Worm (Caenorhabditis elegans): Measurements from ENCODE around the gene sqst-1.

DNA sequence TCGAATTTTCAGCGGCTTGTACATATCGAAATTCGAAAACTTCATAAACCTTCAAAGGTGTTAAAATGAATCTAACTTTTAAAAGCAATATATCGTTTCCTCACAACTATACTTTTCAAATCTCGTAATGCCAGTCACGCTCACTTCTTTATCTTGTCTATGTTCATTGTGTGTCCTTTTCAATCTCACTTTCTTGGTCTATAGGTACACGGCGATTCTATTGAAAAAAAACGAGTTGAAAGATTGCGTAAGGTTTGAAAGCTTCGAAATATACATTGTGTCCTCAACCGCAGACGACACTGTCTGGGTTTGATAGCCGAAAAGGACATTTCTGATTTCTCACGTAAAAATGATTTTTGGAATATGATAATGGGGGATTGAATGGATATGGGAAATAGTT is 15.2 kb upstream of the sqst-1 start:
- no peak for TF ChIP-seq mxl-3 (GFP tag; optimal IDR thresholded peaks at IDR 0.05)
- no peak for TF ChIP-seq pha-4 (GFP tag; IDR thresholded peaks at IDR 0.05)
- TF ChIP-seq pha-4 (tag; optimal IDR thresholded peaks at IDR 0.05): no peak
- TF ChIP-seq lim-7 (GFP tag; IDR thresholded peaks at IDR 0.05): no peak
- TF ChIP-seq nhr-237 (tag; optimal IDR thresholded peaks at IDR 0.05): no peak
- TF ChIP-seq ztf-7 (tag; optimal IDR thresholded peaks at IDR 0.05): no peak
- no peak for TF ChIP-seq mdt-29 (GFP tag; IDR thresholded peaks at IDR 0.05)
- no peak for TF ChIP-seq snpc-1.2 (GFP tag; IDR thresholded peaks at IDR 0.05)
- TF ChIP-seq nhr-41 (GFP tag; IDR thresholded peaks at IDR 0.05): no peak
- TF ChIP-seq fkh-10 (GFP tag; optimal IDR thresholded peaks at IDR 0.05): no peak

Measured in whole organism, L4 larva.